Worm (Caenorhabditis elegans): ENCODE measurements around the gene srh-62.

ce11 chrV:439183-439749 lies 36.3 kb upstream of the srh-62 start:
- TF ChIP-seq flt-1 (GFP tag; IDR thresholded peaks at IDR 0.05) = no peak
- TF ChIP-seq med-1 (GFP tag; optimal IDR thresholded peaks at IDR 0.05; ENCODE audit: insufficient read depth) = no peak
- no peak for TF ChIP-seq cog-1 (tag; optimal IDR thresholded peaks at IDR 0.05)
- no peak for TF ChIP-seq klf-2 (GFP tag; conservative IDR thresholded peaks at IDR 0.05)
- TF ChIP-seq tab-1 (GFP tag; IDR thresholded peaks at IDR 0.05) = no peak
- TF ChIP-seq ref-1 (GFP tag; conservative IDR thresholded peaks at IDR 0.05) = no peak
- no peak for TF ChIP-seq ztf-29 (GFP tag; IDR thresholded peaks at IDR 0.05)
